Worm (Caenorhabditis elegans) whole organism, L4 larva: ENCODE results near the gene spe-41.
A peak's percentile ranks its signal among the peaks of the same experiment; 100 is the strongest.

Experiments used
- D1046.2 ChIP-seq: fragments of 200-800 bp; sonication (Bioruptor generic); IDR thresholded peaks from 2 replicates; pipeline ENCODE4 v1.3.6; 2022; ENCODE audit warnings: missing genetic modification characterization, missing compliant biosample characterization
- F49E8.2 ChIP-seq: sonication (generic microtip); optimal IDR thresholded peaks from 2 replicates; lab custom pipeline; 2016; ENCODE audit warnings: missing compliant biosample characterization, mild to moderate bottlenecking, missing genetic modification characterization, borderline replicate concordance
- T26A8.4 ChIP-seq: fragments of 200-800 bp; sonication (Bioruptor generic); IDR thresholded peaks from 2 replicates; pipeline ENCODE4 v1.3.6; 2022; ENCODE audit warnings: missing genetic modification characterization, missing compliant biosample characterization
- Y5F2A.4 ChIP-seq: fragments of 200-800 bp; sonication (Bioruptor generic); optimal IDR thresholded peaks from 2 replicates; lab custom pipeline; 2018; ENCODE audit warnings: mild to moderate bottlenecking, missing genetic modification characterization, missing compliant biosample characterization
- aha-1 ChIP-seq: fragments of 150-350 bp; peaks from one replicate; lab custom pipeline; 2014; ENCODE audit warnings: missing biosample characterization, missing genetic modification characterization
- ama-1 ChIP-seq: fragments of 150-350 bp; optimal IDR thresholded peaks from 2 replicates; lab custom pipeline; 2014; ENCODE audit warnings: inconsistent platforms, mixed read lengths
- arid-1 ChIP-seq: fragments of 200-800 bp; sonication (Bioruptor generic); conservative IDR thresholded peaks from 2 replicates; pipeline ENCODE4 v1.3.6; 2022; ENCODE audit warnings: missing genetic modification reagents, missing genetic modification characterization, missing compliant biosample characterization
- ceh-28 ChIP-seq: fragments of 150-350 bp; optimal IDR thresholded peaks from 2 replicates; lab custom pipeline; 2014; ENCODE audit warnings: missing biosample characterization, missing genetic modification reagents, missing genetic modification characterization
- ceh-32 ChIP-seq: sonication (generic microtip); optimal IDR thresholded peaks from 2 replicates; lab custom pipeline; 2016; ENCODE audit warnings: mild to moderate bottlenecking, missing genetic modification characterization, missing compliant biosample characterization; ENCODE audit not compliant: poor library complexity
- ceh-82 ChIP-seq: sonication (generic microtip); optimal IDR thresholded peaks from 2 replicates; lab custom pipeline; 2017; ENCODE audit warnings: missing biosample characterization, missing genetic modification characterization
- cey-2 ChIP-seq: sonication (generic microtip); optimal IDR thresholded peaks from 3 replicates; lab custom pipeline; 2017; ENCODE audit warnings: missing genetic modification characterization, mild to moderate bottlenecking, missing compliant biosample characterization, antibody characterized with exemption, borderline replicate concordance; ENCODE audit not compliant: insufficient read depth
- daf-12 ChIP-seq: fragments of 150-350 bp; optimal IDR thresholded peaks from 2 replicates; lab custom pipeline; 2014; ENCODE audit warnings: missing biosample characterization, missing genetic modification reagents, missing genetic modification characterization
- daf-19 ChIP-seq: fragments of 200-800 bp; sonication (Bioruptor generic); conservative IDR thresholded peaks from 2 replicates; pipeline ENCODE4 v1.3.6; 2022; ENCODE audit warnings: missing genetic modification characterization, missing compliant biosample characterization
- daf-8 ChIP-seq: fragments of 200-800 bp; sonication (Bioruptor generic); IDR thresholded peaks from 2 replicates; pipeline ENCODE4 v1.3.6; 2022; ENCODE audit warnings: missing genetic modification characterization, missing compliant biosample characterization
- dmd-6 ChIP-seq: fragments of 200-800 bp; sonication (Bioruptor generic); IDR thresholded peaks from 2 replicates; pipeline ENCODE4 v1.3.6; 2022; ENCODE audit warnings: missing genetic modification reagents, missing genetic modification characterization, missing compliant biosample characterization
- dmd-8 ChIP-seq: fragments of 200-800 bp; sonication (Bioruptor generic); IDR thresholded peaks from 2 replicates; pipeline ENCODE4 v1.3.6; 2022; ENCODE audit warnings: missing genetic modification characterization, missing compliant biosample characterization
- dmd-9 ChIP-seq: fragments of 200-800 bp; sonication (Bioruptor generic); IDR thresholded peaks from 2 replicates; pipeline ENCODE4 v1.3.6; 2022; ENCODE audit warnings: missing genetic modification reagents, missing genetic modification characterization, missing compliant biosample characterization
- dpl-1 ChIP-seq: fragments of 150-350 bp; optimal IDR thresholded peaks from 2 replicates; lab custom pipeline; 2014; ENCODE audit warnings: missing biosample characterization, missing genetic modification reagents, missing genetic modification characterization
- dve-1 ChIP-seq: sonication (generic microtip); optimal IDR thresholded peaks from 2 replicates; lab custom pipeline; 2017; ENCODE audit warnings: antibody characterized with exemption, mild to moderate bottlenecking, missing genetic modification characterization, missing compliant biosample characterization; ENCODE audit not compliant: insufficient read depth
- fkh-10 ChIP-seq: fragments of 150-350 bp; optimal IDR thresholded peaks from 2 replicates; lab custom pipeline; 2014; ENCODE audit warnings: missing biosample characterization, missing genetic modification reagents, missing genetic modification characterization
- fos-1 ChIP-seq: fragments of 150-350 bp; optimal IDR thresholded peaks from 2 replicates; lab custom pipeline; 2014; ENCODE audit warnings: missing biosample characterization, missing genetic modification characterization
- hmg-1.1 ChIP-seq: fragments of 200-800 bp; sonication (Bioruptor generic); IDR thresholded peaks from 2 replicates; pipeline ENCODE4 v1.3.6; 2022; ENCODE audit warnings: missing genetic modification reagents, missing genetic modification characterization, missing compliant biosample characterization
- lin-1 ChIP-seq: fragments of 200-800 bp; sonication (Bioruptor generic); IDR thresholded peaks from 2 replicates; pipeline ENCODE4 v1.3.6; 2022; ENCODE audit warnings: missing genetic modification reagents, missing genetic modification characterization, missing compliant biosample characterization
- lin-15B ChIP-seq: fragments of 150-350 bp; sonication (generic microtip); optimal IDR thresholded peaks from 3 replicates; lab custom pipeline; 2014; ENCODE audit warnings: missing biosample characterization, missing genetic modification characterization
- lin-39 ChIP-seq: fragments of 150-350 bp; optimal IDR thresholded peaks from 2 replicates; lab custom pipeline; 2014; ENCODE audit warnings: missing biosample characterization, missing genetic modification reagents, missing genetic modification characterization
- lsy-2 ChIP-seq, 2 experiments: fragments of 150-350 bp in 1 of 2; sonication (generic microtip) in 1 of 2; optimal IDR thresholded peaks; 2 replicates each; lab custom pipeline; 2014 to 2017; ENCODE audit warnings: missing biosample characterization in 2 of 2, missing genetic modification characterization in 2 of 2
- madf-9 ChIP-seq: fragments of 200-800 bp; sonication (Bioruptor generic); conservative IDR thresholded peaks from 2 replicates; pipeline ENCODE4 v1.3.6; 2022; ENCODE audit warnings: missing genetic modification reagents, missing genetic modification characterization, missing compliant biosample characterization
- mdl-1 ChIP-seq, 2 experiments: fragments of 150-350 bp in 1 of 2; sonication (generic microtip) in 1 of 2; optimal IDR thresholded peaks; 2 replicates each; lab custom pipeline; 2014 to 2017; ENCODE audit warnings: missing biosample characterization in 2 of 2, missing genetic modification characterization in 2 of 2
- mdt-29 ChIP-seq: fragments of 200-800 bp; sonication (Bioruptor generic); IDR thresholded peaks from 2 replicates; pipeline ENCODE4 v1.3.6; 2022; ENCODE audit warnings: missing genetic modification reagents, missing genetic modification characterization, missing compliant biosample characterization
- mep-1 ChIP-seq: fragments of 150-350 bp; sonication (generic microtip); optimal IDR thresholded peaks from 3 replicates; lab custom pipeline; 2014; ENCODE audit warnings: missing biosample characterization, missing genetic modification characterization
- mxl-3 ChIP-seq: fragments of 200-800 bp; sonication (Bioruptor generic); optimal IDR thresholded peaks from 2 replicates; lab custom pipeline; 2018; ENCODE audit warnings: mild to moderate bottlenecking, missing genetic modification characterization, missing compliant biosample characterization
- nhr-10 ChIP-seq: fragments of 150-350 bp; optimal IDR thresholded peaks from 2 replicates; lab custom pipeline; 2014; ENCODE audit warnings: missing biosample characterization, missing genetic modification characterization
- nhr-111 ChIP-seq: fragments of 200-800 bp; sonication (Bioruptor generic); optimal IDR thresholded peaks from 2 replicates; lab custom pipeline; 2018; ENCODE audit warnings: mild to moderate bottlenecking, missing genetic modification characterization, missing compliant biosample characterization
- nhr-42 ChIP-seq: fragments of 200-800 bp; sonication (Bioruptor generic); IDR thresholded peaks from 2 replicates; pipeline ENCODE4 v1.3.6; 2022; ENCODE audit warnings: missing genetic modification characterization, missing compliant biosample characterization
- nhr-76 ChIP-seq: fragments of 150-350 bp; optimal IDR thresholded peaks from 2 replicates; lab custom pipeline; 2014; ENCODE audit warnings: missing biosample characterization, missing genetic modification characterization
- nhr-77 ChIP-seq: fragments of 150-350 bp; optimal IDR thresholded peaks from 2 replicates; lab custom pipeline; 2014; ENCODE audit warnings: missing biosample characterization, missing genetic modification characterization
- php-3 ChIP-seq: fragments of 200-800 bp; sonication (Bioruptor generic); IDR thresholded peaks from 2 replicates; pipeline ENCODE4 v1.3.6; 2022; ENCODE audit warnings: missing genetic modification reagents, missing genetic modification characterization, missing compliant biosample characterization
- sdz-12 ChIP-seq: fragments of 200-800 bp; sonication (Bioruptor generic); optimal IDR thresholded peaks from 2 replicates; lab custom pipeline; 2018; ENCODE audit warnings: mild to moderate bottlenecking, missing genetic modification characterization, missing compliant biosample characterization
- set-16 ChIP-seq: fragments of 200-800 bp; sonication (Bioruptor generic); IDR thresholded peaks from 2 replicates; pipeline ENCODE4 v1.3.6; 2022; ENCODE audit warnings: missing genetic modification reagents, missing genetic modification characterization, missing compliant biosample characterization
- snpc-4 ChIP-seq: fragments of 150-350 bp; optimal IDR thresholded peaks from 2 replicates; lab custom pipeline; 2014; ENCODE audit warnings: missing biosample characterization, missing genetic modification characterization
- spr-3 ChIP-seq: fragments of 200-800 bp; sonication (Bioruptor generic); optimal IDR thresholded peaks from 2 replicates; lab custom pipeline; 2018; ENCODE audit warnings: mild to moderate bottlenecking, missing genetic modification characterization, missing compliant biosample characterization
- tag-97 ChIP-seq: fragments of 200-800 bp; sonication (Bioruptor generic); IDR thresholded peaks from 2 replicates; pipeline ENCODE4 v1.3.6; 2022; ENCODE audit warnings: missing genetic modification characterization, missing compliant biosample characterization
- tra-1 ChIP-seq: fragments of 200-800 bp; sonication (Bioruptor generic); IDR thresholded peaks from 2 replicates; pipeline ENCODE4 v1.3.6; 2022; ENCODE audit warnings: missing genetic modification reagents, missing genetic modification characterization, missing compliant biosample characterization
- unc-130 ChIP-seq: sonication (generic microtip); optimal IDR thresholded peaks from 2 replicates; lab custom pipeline; 2016; ENCODE audit warnings: missing genetic modification reagents, missing genetic modification characterization, missing compliant biosample characterization
- unc-39 ChIP-seq: sonication (generic microtip); optimal IDR thresholded peaks from 2 replicates; lab custom pipeline; 2017; ENCODE audit warnings: missing biosample characterization, missing genetic modification characterization
- zfp-2 ChIP-seq: sonication (generic microtip); optimal IDR thresholded peaks from 2 replicates; lab custom pipeline; 2016; ENCODE audit warnings: mild to moderate bottlenecking, missing genetic modification characterization, missing compliant biosample characterization
- zfp-3 ChIP-seq: fragments of 200-800 bp; sonication (Bioruptor generic); conservative IDR thresholded peaks from 2 replicates; pipeline ENCODE4 v1.3.6; 2022; ENCODE audit warnings: missing genetic modification reagents, missing genetic modification characterization, missing compliant biosample characterization
- ztf-7 ChIP-seq: fragments of 150-350 bp; optimal IDR thresholded peaks from 2 replicates; lab custom pipeline; 2014; ENCODE audit warnings: missing biosample characterization, missing genetic modification characterization

The spe-41 gene

DNA sequence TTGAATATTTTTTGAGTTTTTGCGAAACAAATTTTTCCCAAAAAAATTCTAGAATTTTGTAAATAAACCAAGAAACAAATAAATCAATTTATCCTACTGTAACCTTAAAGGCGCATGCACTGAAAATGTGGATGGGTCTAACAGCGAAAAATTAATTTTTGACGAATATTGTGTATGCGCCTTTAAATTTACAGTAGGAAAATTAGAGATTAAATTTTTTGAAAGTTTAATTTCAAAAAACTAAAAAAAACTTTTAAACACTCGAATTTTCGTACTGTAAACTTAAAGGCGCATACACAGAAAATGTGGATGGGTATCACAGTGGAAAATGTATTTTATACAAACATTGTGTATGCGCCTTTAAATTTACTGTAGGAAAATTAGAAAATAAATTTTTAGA lies 53.9 kb downstream of the spe-41 start (continued):
- TF ChIP-seq ceh-32 (tag; lab: Kevin White, UChicago) (no peak), Y5F2A.4 (GFP tag; lab: Kevin White, UChicago) (no peak), nhr-111 (no peak), F49E8.2 (tag; lab: Kevin White, UChicago) (peak; percentile 85), dpl-1 (no peak), lin-1 (GFP tag; lab: Robert Waterston, UW) (no peak), fkh-10 (GFP tag; lab: Kevin White, UChicago) (no peak), spr-3 (no peak), zfp-2 (tag; lab: Kevin White, UChicago) (no peak), lin-15B (tag; lab: Kevin White, UChicago) (no peak), D1046.2 (no peak), mxl-3 (no peak), cey-2 (tag; lab: Kevin White, UChicago) (no peak), nhr-76 (tag; lab: Kevin White, UChicago) (no peak), dmd-9 (GFP tag; lab: Robert Waterston, UW) (no peak), daf-12 (tag; lab: Kevin White, UChicago) (no peak), dmd-6 (GFP tag; lab: Robert Waterston, UW) (no peak), aha-1 (tag; lab: Kevin White, UChicago) (no peak), unc-39 (tag; lab: Kevin White, UChicago) (no peak), lin-39 (no peak), php-3 (GFP tag; lab: Robert Waterston, UW) (no peak), unc-130 (GFP tag; lab: Kevin White, UChicago) (peak; percentile 1), ceh-28 (tag; lab: Kevin White, UChicago) (no peak)
- TF ChIP-seq, all 104 proteins: peak for 5

DNA sequence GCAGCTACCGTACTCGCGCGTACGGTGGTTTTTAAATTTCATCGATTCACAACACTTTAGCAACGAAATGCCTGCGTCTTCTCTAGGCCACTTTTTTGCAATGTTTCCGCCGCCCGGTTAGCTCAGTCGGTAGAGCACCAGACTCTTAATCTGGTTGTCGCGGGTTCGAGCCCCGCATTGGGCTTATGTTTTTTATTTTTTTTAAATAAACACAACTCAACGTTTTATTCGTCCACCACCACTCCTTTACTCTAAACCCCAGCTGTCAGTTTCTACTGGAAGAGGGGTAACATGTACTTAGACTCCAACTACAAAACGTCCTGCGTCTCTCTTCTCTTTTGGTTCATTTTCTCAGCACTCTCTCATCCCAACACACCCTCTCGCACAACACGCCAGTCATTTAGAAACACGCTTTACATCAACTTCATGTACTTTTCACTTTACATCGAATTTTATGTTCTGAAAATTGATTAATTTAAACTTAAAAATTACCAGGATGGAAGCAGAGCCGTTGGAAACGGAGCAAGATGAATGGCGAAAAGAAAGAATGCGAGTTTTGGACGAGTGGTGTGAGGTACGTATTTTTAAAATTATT lies 54.5 kb downstream of the spe-41 start, which contains the start of the genes elmd-1 and hecw-1:
TSS of gene elmd-1 (plus strand) at position 494 of the 595 bp plus-strand sequence.
TSS of gene hecw-1 (minus strand) at position 545 of the 595 bp plus-strand sequence.
- TF ChIP-seq mep-1 (tag; lab: Kevin White, UChicago) (peak; percentile 58), mdl-1 (tag; optimal IDR thresholded peaks at IDR 0.05; lab: Kevin White, UChicago) (peak in 1 of 2 experiments; percentile 46), ceh-82 (tag; lab: Kevin White, UChicago) (no peak), madf-9 (GFP tag; lab: Robert Waterston, UW) (no peak), dmd-6 (GFP tag; lab: Robert Waterston, UW) (peak; percentile 76), T26A8.4 (GFP tag; lab: Robert Waterston, UW) (peak; percentile 68), dpl-1 (peak; percentile 5), tra-1 (GFP tag; lab: Robert Waterston, UW) (peak; percentile 72), set-16 (GFP tag; lab: Robert Waterston, UW) (peak; percentile 34; the same call in 1 of the 2 replicates), sdz-12 (no peak), dmd-8 (GFP tag; lab: Robert Waterston, UW) (peak; percentile 85), dve-1 (peak; percentile 73), lin-39 (no peak), daf-19 (GFP tag; lab: Robert Waterston, UW) (no peak; the same call in 1 of the 2 replicates), zfp-3 (peak; percentile 77; the same call in 1 of the 2 replicates), daf-8 (GFP tag; lab: Robert Waterston, UW) (no peak), mdt-29 (GFP tag; lab: Robert Waterston, UW) (no peak), nhr-77 (no peak), fos-1 (tag; lab: Kevin White, UChicago) (no peak), snpc-4 (tag; lab: Kevin White, UChicago) (no peak), arid-1 (GFP tag; lab: Robert Waterston, UW) (peak; percentile 52; the same call in 1 of the 2 replicates), spr-3 (no peak), nhr-10 (no peak), ama-1 (lab: Kevin White, UChicago) (no peak), hmg-1.1 (GFP tag; lab: Robert Waterston, UW) (peak; percentile 73), tag-97 (GFP tag; lab: Robert Waterston, UW) (no peak), unc-39 (tag; lab: Kevin White, UChicago) (no peak), nhr-42 (GFP tag; lab: Robert Waterston, UW) (0 out of 2 replicates have a peak, but pooled peaks have one; percentile 5), nhr-111 (no peak), lsy-2 (tag; optimal IDR thresholded peaks at IDR 0.05; lab: Kevin White, UChicago) (peak in 1 of 2 experiments; percentile 59), F49E8.2 (tag; lab: Kevin White, UChicago) (peak; percentile 42), php-3 (GFP tag; lab: Robert Waterston, UW) (peak; percentile 63; the same call in 1 of the 2 replicates), daf-12 (tag; lab: Kevin White, UChicago) (no peak), ztf-7 (tag; lab: Kevin White, UChicago) (peak; percentile 51)
